Worm (Caenorhabditis elegans) whole organism, L4/young adult: ENCODE measurements around the gene slfl-4.

Experiments
- W03F9.2 ChIP-seq: fragments of 150-350 bp; optimal IDR thresholded peaks from 2 replicates; lab custom pipeline; 2014; ENCODE audit warnings: missing biosample characterization, missing genetic modification characterization
- dao-5 ChIP-seq: sonication (generic microtip); optimal IDR thresholded peaks from 2 replicates; lab custom pipeline; 2016; ENCODE audit warnings: missing genotype, missing genetic modification characterization, moderate library complexity, missing compliant biosample characterization

DNA sequence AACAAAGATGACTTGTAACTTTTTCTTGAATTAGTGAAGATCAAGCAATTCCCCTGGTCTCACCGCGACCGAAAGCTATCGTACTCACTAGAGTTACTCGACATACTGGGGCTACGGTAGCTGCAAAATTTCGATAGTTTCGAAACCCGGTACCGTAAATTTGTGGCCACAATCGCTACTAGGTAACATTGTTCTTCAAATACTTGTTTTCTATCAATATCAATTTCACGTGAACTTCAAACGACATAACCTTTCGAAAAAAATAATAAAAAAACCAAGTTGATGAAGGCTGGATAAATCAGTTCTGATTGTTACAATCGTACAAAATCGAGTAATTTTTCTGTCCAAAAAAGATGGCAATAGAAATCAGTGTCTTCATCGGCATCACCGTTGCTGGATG lies 1.8 kb upstream of the slfl-4 start, which contains the start of gene F36H12.3:
- TF ChIP-seq W03F9.2 (tag; lab: Kevin White, UChicago) (no peak), dao-5 (no peak)
